Worm (Caenorhabditis elegans) whole organism, L2 larva: ENCODE results near the gene H40L08.2.

ENCODE experiments used
- aly-2 ChIP-seq: fragments of 150-350 bp; optimal IDR thresholded peaks from 2 replicates; lab custom pipeline; 2014; ENCODE audit warnings: missing biosample characterization, missing genetic modification characterization
- elt-1 ChIP-seq: fragments of 150-350 bp; optimal IDR thresholded peaks from 2 replicates; lab custom pipeline; 2014; ENCODE audit warnings: missing biosample characterization, missing genetic modification characterization
- elt-3 ChIP-seq: sonication (generic microtip); optimal IDR thresholded peaks from 2 replicates; lab custom pipeline; 2017; ENCODE audit warnings: missing biosample characterization, missing genetic modification characterization
- mdl-1 ChIP-seq, 2 experiments: fragments of 150-350 bp in 1 of 2; sonication (generic microtip) in 1 of 2; optimal IDR thresholded peaks; 2 replicates each; lab custom pipeline; 2017; ENCODE audit warnings: missing biosample characterization in 2 of 2, missing genetic modification characterization in 2 of 2
- zag-1 ChIP-seq: fragments of 150-350 bp; optimal IDR thresholded peaks from 2 replicates; lab custom pipeline; 2014; ENCODE audit warnings: missing biosample characterization, missing genetic modification characterization

DNA sequence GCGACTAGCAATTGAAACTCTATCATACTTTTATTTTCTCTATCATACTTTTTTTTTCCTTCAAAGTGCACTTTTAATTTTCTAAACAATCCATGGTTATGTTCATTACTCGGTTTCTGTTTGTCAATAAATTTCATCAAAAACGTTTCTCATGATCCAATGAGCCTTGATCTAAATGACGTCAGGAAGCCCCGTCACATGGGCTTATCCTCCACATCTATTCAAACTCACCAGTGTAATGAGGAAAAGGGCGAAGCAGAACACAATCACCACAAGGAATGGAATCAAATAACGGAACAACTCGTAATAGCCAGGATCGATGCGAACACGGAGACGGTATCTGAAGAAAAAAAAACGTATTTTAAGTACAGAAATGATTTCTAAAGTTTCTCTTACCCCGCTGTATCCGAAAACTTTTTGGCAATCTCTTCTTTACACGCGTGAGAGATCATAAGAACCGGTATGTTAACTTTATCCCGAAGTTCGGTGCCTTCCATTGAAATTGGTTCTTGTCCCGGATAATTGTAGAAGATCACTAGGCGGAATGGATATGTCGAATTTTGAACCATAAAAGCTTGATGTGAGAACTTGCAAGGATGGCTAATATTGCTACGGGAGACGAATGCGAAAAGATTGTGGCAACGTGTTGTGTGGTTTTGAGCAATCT is 38.4 kb downstream of the H40L08.2 start:
- no peak for TF ChIP-seq zag-1 (tag; lab: Kevin White, UChicago)
- TF ChIP-seq elt-3 (tag; lab: Kevin White, UChicago) = no peak
- TF ChIP-seq mdl-1 (tag; optimal IDR thresholded peaks at IDR 0.05; lab: Kevin White, UChicago) = no peak
- no peak for TF ChIP-seq aly-2
- no peak for TF ChIP-seq elt-1 (tag; lab: Kevin White, UChicago)
